Fruit fly (Drosophila melanogaster) whole organism, embryonic: ENCODE results near the gene trr.

ENCODE experiments used
- B-H2 ChIP-seq: fragments of 200-800 bp; sonication (Bioruptor generic); optimal IDR thresholded peaks from 2 replicates; lab custom pipeline; 2018; ENCODE audit warnings: missing biosample characterization, mild to moderate bottlenecking, missing genetic modification characterization
- CG10366 ChIP-seq: fragments of 200-800 bp; sonication (Bioruptor generic); IDR thresholded peaks from 2 replicates; pipeline ENCODE4 v1.3.6; 2022; ENCODE audit warnings: missing biosample characterization, missing genetic modification characterization
- CG11560 ChIP-seq: fragments of 200-800 bp; sonication (Bioruptor generic); IDR thresholded peaks from 3 replicates; pipeline ENCODE4 v1.3.6; 2022; ENCODE audit warnings: missing biosample characterization, missing genetic modification characterization
- CG12299 ChIP-seq: fragments of 200-800 bp; sonication (Bioruptor generic); optimal IDR thresholded peaks from 2 replicates; lab custom pipeline; 2018; ENCODE audit warnings: missing biosample characterization, mild to moderate bottlenecking, missing genetic modification characterization
- CG13424 ChIP-seq: fragments of 200-800 bp; sonication (Bioruptor generic); optimal IDR thresholded peaks from 2 replicates; lab custom pipeline; 2019; ENCODE audit warnings: missing biosample characterization, mild to moderate bottlenecking, missing genetic modification characterization, moderate library complexity
- CG13775 ChIP-seq: fragments of 200-800 bp; sonication (Bioruptor generic); optimal IDR thresholded peaks from 3 replicates; lab custom pipeline; 2017; ENCODE audit warnings: missing biosample characterization, mild to moderate bottlenecking, missing genetic modification characterization
- CG13894 ChIP-seq: fragments of 200-800 bp; sonication (Bioruptor generic); optimal IDR thresholded peaks from 3 replicates; lab custom pipeline; 2018; ENCODE audit warnings: missing biosample characterization, mild to moderate bottlenecking, missing genetic modification characterization, moderate library complexity
- CG14014 ChIP-seq: fragments of 200-800 bp; sonication (Bioruptor generic); IDR thresholded peaks from 2 replicates; pipeline ENCODE4 v1.3.6; 2022; ENCODE audit warnings: missing biosample characterization, missing genetic modification characterization
- CG14710 ChIP-seq: fragments of 200-800 bp; sonication (Bioruptor generic); optimal IDR thresholded peaks from 3 replicates; lab custom pipeline; 2019; ENCODE audit warnings: missing biosample characterization, mild to moderate bottlenecking, missing genetic modification characterization, moderate library complexity
- CG16813 ChIP-seq: fragments of 200-800 bp; sonication (Bioruptor generic); IDR thresholded peaks from 3 replicates; pipeline ENCODE4 v1.3.6; 2022; ENCODE audit warnings: missing biosample characterization, missing genetic modification characterization; ENCODE audit not compliant: partially characterized antibody
- CG16815 ChIP-seq: fragments of 200-800 bp; sonication (Bioruptor generic); optimal IDR thresholded peaks from 3 replicates; lab custom pipeline; 2017; ENCODE audit warnings: missing biosample characterization, mild to moderate bottlenecking, missing genetic modification characterization
- CG16863 ChIP-seq: fragments of 200-800 bp; sonication (Bioruptor generic); optimal IDR thresholded peaks from 3 replicates; lab custom pipeline; 2016; ENCODE audit warnings: missing biosample characterization, missing genetic modification characterization
- CG17612 ChIP-seq: fragments of 200-800 bp; sonication (Bioruptor generic); IDR thresholded peaks from 2 replicates; pipeline ENCODE4 v1.3.6; 2022; ENCODE audit warnings: missing biosample characterization, missing genetic modification characterization
- CG2120 ChIP-seq: fragments of 200-800 bp; sonication (Bioruptor generic); optimal IDR thresholded peaks from 3 replicates; lab custom pipeline; 2016; ENCODE audit warnings: missing biosample characterization, missing genetic modification characterization
- CG3065 ChIP-seq: fragments of 200-800 bp; sonication (Bioruptor generic); optimal IDR thresholded peaks from 2 replicates; lab custom pipeline; 2016; ENCODE audit warnings: missing biosample characterization, missing genetic modification characterization
- CG31388 ChIP-seq: fragments of 200-800 bp; sonication (Bioruptor generic); optimal IDR thresholded peaks from 2 replicates; lab custom pipeline; 2016; ENCODE audit warnings: missing biosample characterization, missing genetic modification characterization
- CG6254 ChIP-seq: fragments of 200-800 bp; sonication (Bioruptor generic); optimal IDR thresholded peaks from 3 replicates; lab custom pipeline; 2017; ENCODE audit warnings: mild to moderate bottlenecking, missing biosample characterization, missing genetic modification reagents, missing genetic modification characterization
- CG7928 ChIP-seq: fragments of 200-800 bp; sonication (Bioruptor generic); optimal IDR thresholded peaks from 2 replicates; lab custom pipeline; 2017; ENCODE audit warnings: missing biosample characterization, mild to moderate bottlenecking, missing genetic modification characterization
- D ChIP-seq, 2 experiments: fragments of 200-800 bp in 1 of 2; fragments of >200 bp in 1 of 2; sonication (Bioruptor generic) in 1 of 2; optimal IDR thresholded peaks; 2 replicates in 1 of 2; 3 replicates in 1 of 2; lab custom pipeline; 2017; ENCODE audit warnings: mild to moderate bottlenecking in 1 of 2, missing biosample characterization in 1 of 2, missing genetic modification characterization in 1 of 2, missing genetic modification reagents in 1 of 2
- Dip2 ChIP-seq: fragments of 200-800 bp; sonication (Bioruptor generic); IDR thresholded peaks from 2 replicates; pipeline ENCODE4 v1.3.6; 2022; ENCODE audit warnings: missing biosample characterization, missing genetic modification characterization
- Dll ChIP-seq: fragments of 200-800 bp; sonication (Bioruptor generic); IDR thresholded peaks from 4 replicates; pipeline ENCODE4 v1.3.6; 2022; ENCODE audit warnings: missing biosample characterization, missing genetic modification characterization; ENCODE audit not compliant: partially characterized antibody
- E2f2 ChIP-seq: fragments of 200-800 bp; sonication (Bioruptor generic); IDR thresholded peaks from 2 replicates; pipeline ENCODE4 v1.3.6; 2022; ENCODE audit warnings: missing biosample characterization, missing genetic modification characterization
- Fer1 ChIP-seq: fragments of 200-800 bp; sonication (Bioruptor generic); optimal IDR thresholded peaks from 2 replicates; lab custom pipeline; 2017; ENCODE audit warnings: missing biosample characterization, mild to moderate bottlenecking, missing genetic modification characterization
- Nf-YA ChIP-seq: fragments of 200-800 bp; sonication (Bioruptor generic); IDR thresholded peaks from 2 replicates; pipeline ENCODE4 v1.3.6; 2022; ENCODE audit warnings: missing biosample characterization, missing genetic modification characterization
- Opbp ChIP-seq: fragments of 200-800 bp; sonication (Bioruptor generic); IDR thresholded peaks from 3 replicates; pipeline ENCODE4 v1.3.6; 2022; ENCODE audit warnings: missing biosample characterization, missing genetic modification characterization; ENCODE audit not compliant: partially characterized antibody
- Spps ChIP-seq: fragments of 200-800 bp; sonication (Bioruptor generic); optimal IDR thresholded peaks from 2 replicates; lab custom pipeline; 2018; ENCODE audit warnings: missing biosample characterization, mild to moderate bottlenecking, missing genetic modification characterization
- Sry-β ChIP-seq: fragments of 200-800 bp; sonication (Bioruptor generic); optimal IDR thresholded peaks from 2 replicates; lab custom pipeline; 2018; ENCODE audit warnings: missing biosample characterization, mild to moderate bottlenecking, missing genetic modification characterization, moderate library complexity
- Vsx1 ChIP-seq: fragments of 200-800 bp; sonication (Bioruptor generic); optimal IDR thresholded peaks from 2 replicates; lab custom pipeline; 2017; ENCODE audit warnings: missing biosample characterization, mild to moderate bottlenecking, missing genetic modification characterization, missing genetic modification reagents
- Xrp1 ChIP-seq: fragments of 200-800 bp; sonication (Bioruptor generic); IDR thresholded peaks from 2 replicates; pipeline ENCODE4 v1.3.6; 2022; ENCODE audit warnings: missing biosample characterization, missing genetic modification characterization
- YL-1 ChIP-seq: fragments of 200-800 bp; sonication (Bioruptor generic); optimal IDR thresholded peaks from 3 replicates; lab custom pipeline; 2017; ENCODE audit warnings: missing biosample characterization, mild to moderate bottlenecking, missing genetic modification characterization
- bowl ChIP-seq: fragments of 200-800 bp; sonication (Bioruptor generic); IDR thresholded peaks from 2 replicates; pipeline ENCODE4 v1.3.6; 2022; ENCODE audit warnings: missing biosample characterization, missing genetic modification characterization
- emc ChIP-seq: fragments of 200-800 bp; sonication (Bioruptor generic); optimal IDR thresholded peaks from 2 replicates; lab custom pipeline; 2016; ENCODE audit warnings: missing biosample characterization, missing genetic modification characterization
- ewg ChIP-seq: fragments of 200-800 bp; sonication (Bioruptor generic); optimal IDR thresholded peaks from 3 replicates; lab custom pipeline; 2017; ENCODE audit warnings: mild to moderate bottlenecking, missing biosample characterization, missing genetic modification reagents, missing genetic modification characterization
- fd96Cb ChIP-seq: fragments of 200-800 bp; sonication (Bioruptor generic); optimal IDR thresholded peaks from 2 replicates; lab custom pipeline; 2018; ENCODE audit warnings: missing biosample characterization, mild to moderate bottlenecking, missing genetic modification characterization, moderate library complexity
- grn ChIP-seq: fragments of 200-800 bp; sonication (Bioruptor generic); optimal IDR thresholded peaks from 3 replicates; lab custom pipeline; 2017; ENCODE audit warnings: missing biosample characterization, missing genetic modification characterization
- lola ChIP-seq, 3 experiments: fragments of >200 bp in 2 of 3; fragments of 200-800 bp in 1 of 3; sonication (Bioruptor generic) in 1 of 3; optimal IDR thresholded peaks; 2 replicates each; lab custom pipeline; 2017 to 2019; ENCODE audit warnings: missing biosample characterization in 3 of 3, missing genetic modification characterization in 3 of 3, mild to moderate bottlenecking in 1 of 3, moderate library complexity in 1 of 3
- maf-S ChIP-seq: fragments of 200-800 bp; sonication (Bioruptor generic); optimal IDR thresholded peaks from 2 replicates; lab custom pipeline; 2016; ENCODE audit warnings: missing biosample characterization, missing genetic modification characterization
- mam ChIP-seq: fragments of 200-800 bp; sonication (Bioruptor generic); optimal IDR thresholded peaks from 3 replicates; lab custom pipeline; 2016; ENCODE audit warnings: missing biosample characterization, missing genetic modification characterization
- pho ChIP-seq: fragments of 200-800 bp; sonication (Bioruptor generic); optimal IDR thresholded peaks from 2 replicates; lab custom pipeline; 2016; ENCODE audit warnings: missing biosample characterization, missing genetic modification characterization
- ranshi ChIP-seq: fragments of 200-800 bp; sonication (Bioruptor generic); IDR thresholded peaks from 2 replicates; pipeline ENCODE4 v1.3.6; 2022; ENCODE audit warnings: missing biosample characterization, missing genetic modification characterization
- row ChIP-seq: fragments of 200-800 bp; sonication (Bioruptor generic); IDR thresholded peaks from 3 replicates; pipeline ENCODE4 v1.3.6; 2022; ENCODE audit warnings: missing biosample characterization, missing genetic modification characterization
- salm ChIP-seq: fragments of 200-800 bp; sonication (Bioruptor generic); optimal IDR thresholded peaks from 2 replicates; lab custom pipeline; 2018; ENCODE audit warnings: missing biosample characterization, mild to moderate bottlenecking, missing genetic modification characterization
- sd ChIP-seq: fragments of 200-800 bp; sonication (Bioruptor generic); optimal IDR thresholded peaks from 3 replicates; lab custom pipeline; 2018; ENCODE audit warnings: missing biosample characterization, mild to moderate bottlenecking, missing genetic modification characterization, moderate library complexity
- slbo ChIP-seq: fragments of 200-800 bp; sonication (Bioruptor generic); IDR thresholded peaks from 2 replicates; pipeline ENCODE4 v1.3.6; 2022; ENCODE audit warnings: missing biosample characterization, missing genetic modification characterization
- slou ChIP-seq: fragments of 200-800 bp; sonication (Bioruptor generic); optimal IDR thresholded peaks from 3 replicates; lab custom pipeline; 2016; ENCODE audit warnings: missing biosample characterization, missing genetic modification characterization
- stc ChIP-seq: fragments of 200-800 bp; sonication (Bioruptor generic); IDR thresholded peaks from 2 replicates; pipeline ENCODE4 v1.3.6; 2022; ENCODE audit warnings: missing biosample characterization, missing genetic modification characterization
- tin ChIP-seq: fragments of 200-800 bp; sonication (Bioruptor generic); optimal IDR thresholded peaks from 3 replicates; lab custom pipeline; 2016; ENCODE audit warnings: missing biosample characterization, missing genetic modification characterization
- tna ChIP-seq: fragments of 200-800 bp; sonication (Bioruptor generic); IDR thresholded peaks from 2 replicates; pipeline ENCODE4 v1.3.6; 2022; ENCODE audit warnings: missing biosample characterization, missing genetic modification characterization; ENCODE audit not compliant: partially characterized antibody
- vvl ChIP-seq: fragments of 200-800 bp; sonication (Bioruptor generic); IDR thresholded peaks from 2 replicates; pipeline ENCODE4 v1.3.6; 2022; ENCODE audit warnings: missing biosample characterization, missing genetic modification characterization
- wdn ChIP-seq: fragments of 200-800 bp; sonication (Bioruptor generic); IDR thresholded peaks from 2 replicates; pipeline ENCODE4 v1.3.6; 2022; ENCODE audit warnings: missing biosample characterization, missing genetic modification characterization

trr gene

dm6 chrX:1849914-1850313 lies 39.8 kb downstream of the trr start (continued):
- TF ChIP-seq ranshi: peak; percentile 70
- TF ChIP-seq Vsx1 (GFP tag; lab: Kevin White, UChicago): peak; percentile 81
- peak; percentile 5 for TF ChIP-seq CG3065 (GFP tag; lab: Kevin White, UChicago)
- peak; percentile 67; the same call in 1 of the 2 replicates for TF ChIP-seq stc (GFP tag; lab: Robert Waterston, UW)
- TF ChIP-seq pho (GFP tag; lab: Kevin White, UChicago): peak; percentile 83
- peak; percentile 73 for TF ChIP-seq fd96Cb (tag; lab: Kevin White, UChicago)
- TF ChIP-seq Nf-YA (GFP tag; lab: Robert Waterston, UW): no peak
- TF ChIP-seq CG10366: peak; percentile 76
- peak; percentile 88 for TF ChIP-seq B-H2 (GFP tag; lab: Kevin White, UChicago)
- peak; percentile 63 for TF ChIP-seq CG16815
- no peak; the same call in 1 of the 2 replicates for TF ChIP-seq Dip2
- TF ChIP-seq Opbp: no peak
- TF ChIP-seq salm (tag; lab: Kevin White, UChicago): peak; percentile 68
- peak; percentile 46 for TF ChIP-seq Spps (tag; lab: Kevin White, UChicago)
- TF ChIP-seq ewg (GFP tag; lab: Kevin White, UChicago): peak; percentile 58
- TF ChIP-seq YL-1 (GFP tag; lab: Kevin White, UChicago): peak; percentile 57
- TF ChIP-seq CG11560 (tag; lab: Robert Waterston, UW): 0 out of 3 replicates have a peak, but pooled peaks have one; percentile 58
- TF ChIP-seq CG13775 (GFP tag; lab: Kevin White, UChicago): peak; percentile 87
- peak; percentile 49; the same call in 1 of the 2 replicates for TF ChIP-seq E2f2 (GFP tag; lab: Robert Waterston, UW)
- peak; percentile 43 for TF ChIP-seq emc (GFP tag; lab: Kevin White, UChicago)
- TF ChIP-seq slbo (GFP tag; lab: Robert Waterston, UW): peak; percentile 90
- TF ChIP-seq tin (GFP tag; lab: Kevin White, UChicago): peak; percentile 67
- TF ChIP-seq vvl: peak; percentile 82
- TF ChIP-seq CG17612 (GFP tag; lab: Robert Waterston, UW): no peak
- no peak for TF ChIP-seq D (optimal IDR thresholded peaks at IDR 0.05; lab: Kevin White, UChicago)
- peak; percentile 64 for TF ChIP-seq D (GFP tag; optimal IDR thresholded peaks at IDR 0.05; lab: Kevin White, UChicago)
- TF ChIP-seq Xrp1 (GFP tag; lab: Robert Waterston, UW): peak; percentile 80
- peak; percentile 66 for TF ChIP-seq CG14710 (tag; lab: Kevin White, UChicago)
- no peak for TF ChIP-seq CG16813 (GFP tag; lab: Robert Waterston, UW)
- TF ChIP-seq CG16863: peak; percentile 62
- peak; percentile 89 for TF ChIP-seq CG13424 (tag; lab: Kevin White, UChicago)
- TF ChIP-seq CG2120 (GFP tag; lab: Kevin White, UChicago): peak; percentile 95
- peak; percentile 83 for TF ChIP-seq CG12299
- peak; percentile 93 for TF ChIP-seq CG13894 (tag; lab: Kevin White, UChicago)
- peak; percentile 68 for TF ChIP-seq maf-S (GFP tag; lab: Kevin White, UChicago)
- peak; percentile 21 for TF ChIP-seq CG31388 (GFP tag; lab: Kevin White, UChicago)
- peak; percentile 6 for TF ChIP-seq Sry-β (GFP tag; lab: Kevin White, UChicago)
- TF ChIP-seq lola (GFP tag; optimal IDR thresholded peaks at IDR 0.05; lab: Kevin White, UChicago): peak in 1 of 3 experiments; percentile 52
- peak; percentile 85 for TF ChIP-seq mam (GFP tag; lab: Kevin White, UChicago)
- no peak for TF ChIP-seq tna (GFP tag; lab: Robert Waterston, UW)
- peak; percentile 60 for TF ChIP-seq slou (GFP tag; lab: Kevin White, UChicago)
- peak; percentile 95 for TF ChIP-seq Fer1
- no peak for TF ChIP-seq Dll (GFP tag; lab: Robert Waterston, UW)
- peak; percentile 60 for TF ChIP-seq CG7928 (GFP tag; lab: Kevin White, UChicago)
- peak; percentile 50 for TF ChIP-seq grn
- TF ChIP-seq row: peak; percentile 94
- TF ChIP-seq CG6254 (GFP tag; lab: Kevin White, UChicago): peak; percentile 35
- TF ChIP-seq wdn (GFP tag; lab: Robert Waterston, UW): peak; percentile 77
- peak; percentile 88 for TF ChIP-seq sd
- peak; percentile 25; the same call in 1 of the 2 replicates for TF ChIP-seq bowl (GFP tag; lab: Robert Waterston, UW)
- peak; percentile 77 for TF ChIP-seq CG14014
